Fruit fly (Drosophila melanogaster) whole organism, adult: ENCODE data around the gene CG10097.

Experiments
- CG11617 ChIP-seq: fragments of 200-800 bp; sonication (Bioruptor generic); optimal IDR thresholded peaks from 2 replicates; lab custom pipeline; 2017; ENCODE audit warnings: mild to moderate bottlenecking, missing biosample characterization, missing genetic modification reagents, missing genetic modification characterization
- CG12768 ChIP-seq: fragments of 200-800 bp; sonication (Bioruptor generic); optimal IDR thresholded peaks from 2 replicates; lab custom pipeline; 2017; ENCODE audit warnings: missing biosample characterization, missing genetic modification characterization, mild to moderate bottlenecking, moderate library complexity, missing genetic modification reagents
- CG14711 ChIP-seq: fragments of 200-800 bp; sonication (Bioruptor generic); optimal IDR thresholded peaks from 2 replicates; lab custom pipeline; 2018; ENCODE audit warnings: missing biosample characterization, mild to moderate bottlenecking, missing genetic modification characterization, moderate library complexity
- CG1620 ChIP-seq: fragments of 200-800 bp; sonication (Bioruptor generic); optimal IDR thresholded peaks from 2 replicates; lab custom pipeline; 2016; ENCODE audit warnings: missing biosample characterization, missing genetic modification characterization
- CG33017 ChIP-seq: fragments of 200-800 bp; sonication (Bioruptor generic); optimal IDR thresholded peaks from 2 replicates; lab custom pipeline; 2018; ENCODE audit warnings: missing biosample characterization, mild to moderate bottlenecking, missing genetic modification characterization, moderate library complexity
- CG5204 ChIP-seq: fragments of 200-800 bp; sonication (Bioruptor generic); optimal IDR thresholded peaks from 2 replicates; lab custom pipeline; 2016; ENCODE audit warnings: missing biosample characterization, missing genetic modification characterization
- CG7045 ChIP-seq: fragments of 200-800 bp; sonication (Bioruptor generic); optimal IDR thresholded peaks from 2 replicates; lab custom pipeline; 2017; ENCODE audit warnings: missing biosample characterization, mild to moderate bottlenecking, missing genetic modification characterization
- CG7101 ChIP-seq: fragments of 200-800 bp; sonication (Bioruptor generic); optimal IDR thresholded peaks from 2 replicates; lab custom pipeline; 2018; ENCODE audit warnings: missing biosample characterization, mild to moderate bottlenecking, missing genetic modification characterization, moderate library complexity
- Clk ChIP-seq: fragments of 200-800 bp; sonication (Bioruptor generic); optimal IDR thresholded peaks from 2 replicates; lab custom pipeline; 2017; ENCODE audit warnings: missing biosample characterization, missing genetic modification characterization
- Crg-1 ChIP-seq: fragments of 200-800 bp; sonication (Bioruptor generic); optimal IDR thresholded peaks from 2 replicates; lab custom pipeline; 2016; ENCODE audit warnings: missing biosample characterization, missing genetic modification characterization
- Hr96 ChIP-seq: fragments of 200-800 bp; sonication (Bioruptor generic); optimal IDR thresholded peaks from 2 replicates; lab custom pipeline; 2016; ENCODE audit warnings: missing biosample characterization, missing genetic modification characterization
- Mnt ChIP-seq: fragments of 200-800 bp; sonication (Bioruptor generic); optimal IDR thresholded peaks from 2 replicates; lab custom pipeline; 2016; ENCODE audit warnings: missing biosample characterization, mild to moderate bottlenecking, missing genetic modification characterization
- bab1 ChIP-seq: fragments of 200-800 bp; sonication (Bioruptor generic); optimal IDR thresholded peaks from 3 replicates; lab custom pipeline; 2019; ENCODE audit warnings: missing biosample characterization, mild to moderate bottlenecking, missing genetic modification characterization, moderate library complexity
- cic ChIP-seq: fragments of 200-800 bp; sonication (Bioruptor generic); optimal IDR thresholded peaks from 2 replicates; lab custom pipeline; 2017; ENCODE audit warnings: missing biosample characterization, mild to moderate bottlenecking, missing genetic modification characterization, moderate library complexity
- cnc ChIP-seq, 2 experiments: fragments of >200 bp; optimal IDR thresholded peaks; 2 replicates each; lab custom pipeline; 2017
- kay ChIP-seq: fragments of 200-800 bp; sonication (Bioruptor generic); peaks from one replicate; lab custom pipeline; 2016; ENCODE audit warnings: missing biosample characterization, missing genetic modification characterization, borderline replicate concordance
- ovo ChIP-seq: fragments of 200-800 bp; sonication (Bioruptor generic); optimal IDR thresholded peaks from 2 replicates; lab custom pipeline; 2016; ENCODE audit warnings: missing biosample characterization, missing genetic modification characterization
- pad ChIP-seq: fragments of 200-800 bp; sonication (Bioruptor generic); optimal IDR thresholded peaks from 3 replicates; lab custom pipeline; 2017; ENCODE audit warnings: missing biosample characterization, missing genetic modification characterization, mild to moderate bottlenecking, moderate library complexity, missing genetic modification reagents
- tj ChIP-seq: fragments of 200-800 bp; sonication (Bioruptor generic); optimal IDR thresholded peaks from 3 replicates; lab custom pipeline; 2017; ENCODE audit warnings: missing biosample characterization, mild to moderate bottlenecking, missing genetic modification characterization, moderate library complexity
- toe ChIP-seq: fragments of 200-800 bp; sonication (Bioruptor generic); optimal IDR thresholded peaks from 2 replicates; lab custom pipeline; 2016; ENCODE audit warnings: missing biosample characterization, missing genetic modification characterization

Gene CG10097

DNA sequence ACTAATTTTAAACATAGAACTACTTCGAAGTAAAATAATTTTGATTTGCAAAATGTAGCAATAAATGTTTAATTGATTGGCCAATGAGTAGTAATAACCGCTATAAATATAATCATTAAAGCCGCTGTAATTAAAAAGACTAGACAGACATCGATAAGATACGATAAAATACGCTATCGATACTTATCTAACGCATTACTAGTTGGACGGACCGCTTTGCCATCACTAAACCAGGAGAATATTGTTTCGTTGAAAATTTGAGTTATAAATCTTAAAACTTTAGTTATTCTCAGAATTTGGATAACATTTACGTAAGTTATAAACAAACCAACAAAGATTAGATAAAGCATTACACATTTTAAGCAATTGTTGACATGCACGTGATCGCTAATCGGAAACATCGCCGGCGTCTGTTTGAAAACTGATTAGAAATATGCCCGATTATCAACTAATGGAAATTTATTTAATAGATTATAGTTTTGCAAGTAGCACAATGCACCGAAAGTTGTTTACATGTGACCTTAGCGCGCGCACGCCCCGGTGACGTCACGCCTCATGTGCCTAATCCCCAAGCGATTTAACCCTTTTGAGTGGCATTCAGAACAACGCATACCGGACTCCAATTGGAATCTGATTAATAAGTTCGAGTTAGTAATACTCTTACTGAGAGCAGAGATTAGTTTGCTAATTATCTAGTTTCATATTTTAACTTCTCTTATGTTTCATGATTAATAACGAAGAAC, 43.8 kb upstream of the CG10097 start, which contains the start of gene Desat1:
Desat1 (plus strand) TSS at position 200 of the 743 bp plus-strand sequence.
- TF ChIP-seq CG11617 (GFP tag; lab: Kevin White, UChicago) (peak; percentile 9), kay (no peak), cnc (optimal IDR thresholded peaks at IDR 0.05; lab: Kevin White, UChicago) (no peak), cic (GFP tag; lab: Kevin White, UChicago) (no peak), CG1620 (GFP tag; lab: Kevin White, UChicago) (no peak), bab1 (GFP tag; lab: Kevin White, UChicago) (peak; percentile 23), CG33017 (tag; lab: Kevin White, UChicago) (peak; percentile 6), tj (GFP tag; lab: Kevin White, UChicago) (no peak), CG7101 (peak; percentile 20), Crg-1 (GFP tag; lab: Kevin White, UChicago) (peak; percentile 47), pad (GFP tag; lab: Kevin White, UChicago) (no peak), Clk (no peak), CG14711 (tag; lab: Kevin White, UChicago) (peak; percentile 18), Mnt (GFP tag; lab: Kevin White, UChicago) (peak; percentile 36), CG7045 (GFP tag; lab: Kevin White, UChicago) (no peak)

dm6 chr3R:12439039-12439400, 43.2 kb upstream of the CG10097 start, which contains the start of the genes CG17207 and CG46427:
CG17207 (minus strand) TSS chr3R:12439139.
CG46427 (minus strand) TSS chr3R:12439139.
- TF ChIP-seq CG1620 (GFP tag; lab: Kevin White, UChicago): no peak
- TF ChIP-seq Hr96 (GFP tag; lab: Kevin White, UChicago): no peak
- no peak for TF ChIP-seq CG5204 (GFP tag; lab: Kevin White, UChicago)
- no peak for TF ChIP-seq cic (GFP tag; lab: Kevin White, UChicago)
- TF ChIP-seq pad (GFP tag; lab: Kevin White, UChicago): no peak
- no peak for TF ChIP-seq kay
- no peak for TF ChIP-seq tj (GFP tag; lab: Kevin White, UChicago)
- TF ChIP-seq Crg-1 (GFP tag; lab: Kevin White, UChicago): no peak
- TF ChIP-seq ovo (GFP tag; lab: Kevin White, UChicago): no peak
- TF ChIP-seq CG7101: no peak
- no peak for TF ChIP-seq CG7045 (GFP tag; lab: Kevin White, UChicago)
- TF ChIP-seq toe (GFP tag; lab: Kevin White, UChicago): no peak
- no peak for TF ChIP-seq bab1 (GFP tag; lab: Kevin White, UChicago)
- no peak for TF ChIP-seq CG33017 (tag; lab: Kevin White, UChicago)
- no peak for TF ChIP-seq CG12768 (GFP tag; lab: Kevin White, UChicago)
- TF ChIP-seq CG11617 (GFP tag; lab: Kevin White, UChicago): no peak
- TF ChIP-seq cnc (optimal IDR thresholded peaks at IDR 0.05; lab: Kevin White, UChicago): no peak

DNA sequence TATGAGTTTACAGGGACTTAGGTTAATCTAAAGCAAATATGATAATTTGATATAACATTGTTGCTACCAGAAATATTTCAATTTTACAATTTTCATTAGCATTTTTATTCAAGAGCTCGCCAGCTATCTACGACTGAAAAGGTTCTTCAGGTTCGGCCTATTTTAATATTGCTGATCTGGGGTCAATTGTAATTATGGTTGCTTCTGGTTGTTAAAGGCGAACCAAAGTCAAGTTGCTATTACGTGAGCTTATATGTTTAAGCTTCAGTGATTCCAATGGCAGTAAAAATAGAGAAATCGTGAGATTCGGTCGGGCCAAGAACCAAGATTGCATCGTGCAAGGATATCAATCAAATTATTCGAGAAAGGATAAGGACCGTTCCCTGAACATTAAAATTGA, 40.2 kb upstream of the CG10097 start, which contains the start of gene Desat2:
Desat2 (plus strand) TSS at position 301 of the 400 bp plus-strand sequence.
- TF ChIP-seq bab1 (GFP tag; lab: Kevin White, UChicago) (no peak), toe (GFP tag; lab: Kevin White, UChicago) (no peak), tj (GFP tag; lab: Kevin White, UChicago) (no peak), Clk (no peak)

dm6 chr3R:12433764-12434163, 38.0 kb upstream of the CG10097 start, which contains the start of the genes Aos1 and Srlp:
Aos1 (minus strand) TSS chr3R:12433822.
Srlp (plus strand) TSS chr3R:12434098.
- TF ChIP-seq Crg-1 (GFP tag; lab: Kevin White, UChicago) (peak; percentile 10), Clk (peak; percentile 32), CG1620 (GFP tag; lab: Kevin White, UChicago) (no peak), toe (GFP tag; lab: Kevin White, UChicago) (no peak), CG7101 (peak; percentile 56), Hr96 (GFP tag; lab: Kevin White, UChicago) (no peak), CG11617 (GFP tag; lab: Kevin White, UChicago) (peak; percentile 72), cic (GFP tag; lab: Kevin White, UChicago) (peak; percentile 7), pad (GFP tag; lab: Kevin White, UChicago) (peak; percentile 39), Mnt (GFP tag; lab: Kevin White, UChicago) (peak; percentile 51), cnc (optimal IDR thresholded peaks at IDR 0.05; lab: Kevin White, UChicago) (peak in 1 of 2 experiments; percentile 10), CG14711 (tag; lab: Kevin White, UChicago) (peak; percentile 91), CG7045 (GFP tag; lab: Kevin White, UChicago) (peak; percentile 38), bab1 (GFP tag; lab: Kevin White, UChicago) (peak; percentile 67), CG5204 (GFP tag; lab: Kevin White, UChicago) (no peak), CG12768 (GFP tag; lab: Kevin White, UChicago) (peak; percentile 28), ovo (GFP tag; lab: Kevin White, UChicago) (peak; percentile 16), tj (GFP tag; lab: Kevin White, UChicago) (peak; percentile 12), CG33017 (tag; lab: Kevin White, UChicago) (peak; percentile 31), kay (no peak)

dm6 chr3R:12431030-12431489, 35.3 kb upstream of the CG10097 start, which contains the start of gene Prosalpha2:
Prosalpha2 (plus strand) TSS chr3R:12431321.
- TF ChIP-seq Mnt (GFP tag; lab: Kevin White, UChicago): peak; percentile 18
- TF ChIP-seq Hr96 (GFP tag; lab: Kevin White, UChicago): no peak
- TF ChIP-seq cnc (optimal IDR thresholded peaks at IDR 0.05; lab: Kevin White, UChicago): peak; percentile 84 to 99
- TF ChIP-seq kay: no peak
